Fruit fly (Drosophila melanogaster): Measurements from ENCODE around the gene SF1.
A peak's percentile ranks its signal among the peaks of the same experiment; 100 is the strongest.

dm6 chr3R:17546115-17546705, 6.0 kb downstream of the SF1 start, which contains the start of gene Prx3:
- TF ChIP-seq Crg-1 (GFP tag; optimal IDR thresholded peaks at IDR 0.05), result no peak
- TF ChIP-seq cic (GFP tag; optimal IDR thresholded peaks at IDR 0.05), result no peak
- TF ChIP-seq CG12768 (GFP tag; optimal IDR thresholded peaks at IDR 0.05), result no peak
- TF ChIP-seq pad (GFP tag; optimal IDR thresholded peaks at IDR 0.05), result no peak
- TF ChIP-seq kay (GFP tag; ENCODE audit: borderline replicate concordance), result no peak
- no peak for TF ChIP-seq CG7101 (tag; optimal IDR thresholded peaks at IDR 0.05)
- no peak for TF ChIP-seq toe (GFP tag; optimal IDR thresholded peaks at IDR 0.05)
- TF ChIP-seq CG11617 (GFP tag; optimal IDR thresholded peaks at IDR 0.05), result peak; percentile 18
